Worm (Caenorhabditis elegans): ENCODE data around the gene Y45F3A.9.

Gene Y45F3A.9

ce11 chrIII:10552929-10553328, 42.0 kb downstream of the Y45F3A.9 start, which contains the start of gene T21C12.8:
TSS of gene T21C12.8 (minus strand) at chrIII:10553029.
- no peak for TF ChIP-seq egl-27 (tag; optimal IDR thresholded peaks at IDR 0.05)
- TF ChIP-seq grh-1 (GFP tag; IDR thresholded peaks at IDR 0.05) = no peak
- no peak for TF ChIP-seq unc-98 (GFP tag; IDR thresholded peaks at IDR 0.05)
- TF ChIP-seq ceh-63 (GFP tag; optimal IDR thresholded peaks at IDR 0.05) = no peak
- TF ChIP-seq nhr-85 (tag) = no peak
- no peak for TF ChIP-seq hlh-17 (GFP tag; optimal IDR thresholded peaks at IDR 0.05; ENCODE audit: borderline replicate concordance)
- no peak for TF ChIP-seq pqm-1 (tag; optimal IDR thresholded peaks at IDR 0.05)
- TF ChIP-seq mef-2 (tag; optimal IDR thresholded peaks at IDR 0.05) = no peak
- TF ChIP-seq ets-5 (GFP tag; IDR thresholded peaks at IDR 0.05) = no peak
- TF ChIP-seq ama-1 (optimal IDR thresholded peaks at IDR 0.05) = no peak
- TF ChIP-seq dpl-1 (GFP tag; optimal IDR thresholded peaks at IDR 0.05) = no peak
- TF ChIP-seq fos-1 (tag; optimal IDR thresholded peaks at IDR 0.05) = no peak
- no peak for TF ChIP-seq zip-4 (GFP tag; optimal IDR thresholded peaks at IDR 0.05)
- no peak for TF ChIP-seq nhr-76 (tag; optimal IDR thresholded peaks at IDR 0.05)

Data from whole organism, L1 larva.